Worm (Caenorhabditis elegans) whole organism, L3 larva: ENCODE results near the gene srx-86.

Experiments used
- aly-2 ChIP-seq: fragments of 150-350 bp; optimal IDR thresholded peaks from 2 replicates; lab custom pipeline; 2014; ENCODE audit warnings: missing biosample characterization, missing genetic modification characterization
- egl-27 ChIP-seq: sonication (generic microtip); optimal IDR thresholded peaks from 4 replicates; lab custom pipeline; 2017; ENCODE audit warnings: missing biosample characterization, missing genetic modification reagents, missing genetic modification characterization
- nhr-11 ChIP-seq: fragments of 150-350 bp; optimal IDR thresholded peaks from 2 replicates; lab custom pipeline; 2014; ENCODE audit warnings: missing biosample characterization, missing genetic modification characterization

- TF ChIP-seq egl-27 (tag; lab: Kevin White, UChicago) (no peak), nhr-11 (tag; lab: Kevin White, UChicago) (no peak), aly-2 (tag; lab: Kevin White, UChicago) (no peak)
Observed at ce11 chrV:11513432-11513831, 49.3 kb upstream of the srx-86 start, which contains the start of gene C55A6.3.
